Fruit fly (Drosophila melanogaster) whole organism, embryonic: ENCODE data around the gene corto.

Experiments
- B-H1 ChIP-seq: fragments of 200-800 bp; sonication (Bioruptor generic); IDR thresholded peaks from 3 replicates; pipeline ENCODE4 v1.3.6; 2022; ENCODE audit warnings: missing biosample characterization, missing genetic modification characterization
- CG10431 ChIP-seq: fragments of 200-800 bp; sonication (Bioruptor generic); optimal IDR thresholded peaks from 3 replicates; lab custom pipeline; 2018; ENCODE audit warnings: missing biosample characterization, mild to moderate bottlenecking, missing genetic modification characterization
- CG10565 ChIP-seq: fragments of 200-800 bp; sonication (Bioruptor generic); optimal IDR thresholded peaks from 3 replicates; lab custom pipeline; 2016; ENCODE audit warnings: missing biosample characterization, mild to moderate bottlenecking, missing genetic modification characterization
- CG12659 ChIP-seq: fragments of 200-800 bp; sonication (Bioruptor generic); optimal IDR thresholded peaks from 3 replicates; lab custom pipeline; 2017; ENCODE audit warnings: mild to moderate bottlenecking, missing biosample characterization, missing genetic modification reagents, missing genetic modification characterization
- CG15269 ChIP-seq: fragments of 200-800 bp; sonication (Bioruptor generic); optimal IDR thresholded peaks from 2 replicates; lab custom pipeline; 2018; ENCODE audit warnings: missing biosample characterization, mild to moderate bottlenecking, missing genetic modification characterization, moderate library complexity
- CG17186 ChIP-seq: fragments of 200-800 bp; sonication (Bioruptor generic); optimal IDR thresholded peaks from 3 replicates; lab custom pipeline; 2017; ENCODE audit warnings: missing biosample characterization, missing genetic modification reagents, missing genetic modification characterization
- CG17829 ChIP-seq: fragments of 200-800 bp; optimal IDR thresholded peaks from 2 replicates; lab custom pipeline; 2019; ENCODE audit warnings: missing biosample characterization, mild to moderate bottlenecking, missing genetic modification characterization, moderate library complexity
- CG1792 ChIP-seq: fragments of 200-800 bp; sonication (Bioruptor generic); optimal IDR thresholded peaks from 2 replicates; lab custom pipeline; 2016; ENCODE audit warnings: missing biosample characterization, missing genetic modification characterization
- CG2116 ChIP-seq: fragments of 200-800 bp; sonication (Bioruptor generic); optimal IDR thresholded peaks from 3 replicates; lab custom pipeline; 2018; ENCODE audit warnings: missing biosample characterization, mild to moderate bottlenecking, missing genetic modification characterization
- CG2199 ChIP-seq: fragments of 200-800 bp; sonication (Bioruptor generic); IDR thresholded peaks from 3 replicates; pipeline ENCODE4 v1.3.6; 2022; ENCODE audit warnings: missing biosample characterization, missing genetic modification characterization
- CG31365 ChIP-seq: fragments of 200-800 bp; sonication (Bioruptor generic); optimal IDR thresholded peaks from 2 replicates; lab custom pipeline; 2018; ENCODE audit warnings: missing biosample characterization, mild to moderate bottlenecking, missing genetic modification characterization
- CG31441 ChIP-seq: fragments of 200-800 bp; sonication (Bioruptor generic); IDR thresholded peaks from 2 replicates; pipeline ENCODE4 v1.3.6; 2022; ENCODE audit warnings: missing biosample characterization, missing genetic modification characterization
- CG4360 ChIP-seq: fragments of 200-800 bp; sonication (Bioruptor generic); IDR thresholded peaks from 2 replicates; pipeline ENCODE4 v1.3.6; 2022; ENCODE audit warnings: missing biosample characterization, missing genetic modification characterization
- CG43689 ChIP-seq: fragments of 200-800 bp; sonication (Bioruptor generic); IDR thresholded peaks from 2 replicates; pipeline ENCODE4 v1.3.6; 2022; ENCODE audit warnings: missing biosample characterization, missing genetic modification characterization
- CG4404 ChIP-seq: fragments of 200-800 bp; sonication (Bioruptor generic); IDR thresholded peaks from 2 replicates; pipeline ENCODE4 v1.3.6; 2022; ENCODE audit warnings: missing biosample characterization, missing genetic modification characterization
- CG4617 ChIP-seq: fragments of 200-800 bp; sonication (Bioruptor generic); optimal IDR thresholded peaks from 3 replicates; lab custom pipeline; 2016; ENCODE audit warnings: missing biosample characterization, missing genetic modification characterization, borderline replicate concordance
- CG6765 ChIP-seq: fragments of 200-800 bp; sonication (Bioruptor generic); optimal IDR thresholded peaks from 3 replicates; lab custom pipeline; 2017; ENCODE audit warnings: missing biosample characterization, mild to moderate bottlenecking, missing genetic modification characterization
- CG8388 ChIP-seq: fragments of 200-800 bp; sonication (Bioruptor generic); optimal IDR thresholded peaks from 2 replicates; lab custom pipeline; 2019; ENCODE audit warnings: missing biosample characterization, mild to moderate bottlenecking, missing genetic modification characterization, moderate library complexity
- CTCF ChIP-seq: fragments of 200-800 bp; sonication (Bioruptor generic); optimal IDR thresholded peaks from 2 replicates; lab custom pipeline; 2017; ENCODE audit warnings: missing biosample characterization, mild to moderate bottlenecking, missing genetic modification characterization, moderate library complexity
- CkIIα-i1 ChIP-seq: fragments of 200-800 bp; sonication (Bioruptor generic); IDR thresholded peaks from 2 replicates; pipeline ENCODE4 v1.3.6; 2022; ENCODE audit warnings: missing biosample characterization, missing genetic modification characterization
- Dip2 ChIP-seq: fragments of 200-800 bp; sonication (Bioruptor generic); IDR thresholded peaks from 2 replicates; pipeline ENCODE4 v1.3.6; 2022; ENCODE audit warnings: missing biosample characterization, missing genetic modification characterization
- Fer1 ChIP-seq: fragments of 200-800 bp; sonication (Bioruptor generic); optimal IDR thresholded peaks from 2 replicates; lab custom pipeline; 2017; ENCODE audit warnings: missing biosample characterization, mild to moderate bottlenecking, missing genetic modification characterization
- Fer3 ChIP-seq: fragments of 200-800 bp; sonication (Bioruptor generic); optimal IDR thresholded peaks from 2 replicates; lab custom pipeline; 2018; ENCODE audit warnings: missing biosample characterization, mild to moderate bottlenecking, missing genetic modification characterization, moderate library complexity
- HLHmδ ChIP-seq: fragments of 200-800 bp; sonication (Bioruptor generic); optimal IDR thresholded peaks from 2 replicates; lab custom pipeline; 2018; ENCODE audit warnings: missing biosample characterization, mild to moderate bottlenecking, missing genetic modification characterization, moderate library complexity
- Hr51 ChIP-seq, 2 experiments: fragments of 200-800 bp; sonication (Bioruptor generic); optimal IDR thresholded peaks; 2 replicates in 1 of 2; 3 replicates in 1 of 2; lab custom pipeline; 2016 to 2018; ENCODE audit warnings: missing biosample characterization in 2 of 2, missing genetic modification characterization in 2 of 2, mild to moderate bottlenecking in 1 of 2, moderate library complexity in 1 of 2
- Hsf ChIP-seq: fragments of 200-800 bp; sonication (Bioruptor generic); optimal IDR thresholded peaks from 3 replicates; lab custom pipeline; 2016; ENCODE audit warnings: missing biosample characterization, missing genetic modification characterization
- Oli ChIP-seq: fragments of 200-800 bp; sonication (Bioruptor generic); optimal IDR thresholded peaks from 2 replicates; lab custom pipeline; 2018; ENCODE audit warnings: missing biosample characterization, mild to moderate bottlenecking, missing genetic modification characterization, moderate library complexity
- Pdp1 ChIP-seq, 2 experiments: fragments of 200-800 bp; sonication (Bioruptor generic); optimal IDR thresholded peaks; 3 replicates each; lab custom pipeline; 2016; ENCODE audit warnings: missing biosample characterization in 2 of 2, missing genetic modification characterization in 2 of 2, mild to moderate bottlenecking in 1 of 2, moderate library complexity in 1 of 2
- Xbp1 ChIP-seq: fragments of 200-800 bp; sonication (Bioruptor generic); optimal IDR thresholded peaks from 3 replicates; lab custom pipeline; 2016; ENCODE audit warnings: missing biosample characterization, mild to moderate bottlenecking, missing genetic modification characterization
- ac ChIP-seq: fragments of 200-800 bp; sonication (Bioruptor generic); optimal IDR thresholded peaks from 3 replicates; lab custom pipeline; 2017; ENCODE audit warnings: missing biosample characterization, mild to moderate bottlenecking, missing genetic modification characterization
- ato ChIP-seq: fragments of 200-800 bp; sonication (Bioruptor generic); IDR thresholded peaks from 2 replicates; pipeline ENCODE4 v1.3.6; 2022; ENCODE audit warnings: missing biosample characterization, missing genetic modification characterization; ENCODE audit not compliant: partially characterized antibody
- cas ChIP-seq: fragments of 200-800 bp; sonication (Bioruptor generic); IDR thresholded peaks from 2 replicates; pipeline ENCODE4 v1.3.6; 2022; ENCODE audit warnings: missing biosample characterization, missing genetic modification characterization
- chm ChIP-seq: fragments of 200-800 bp; sonication (Bioruptor generic); IDR thresholded peaks from 2 replicates; pipeline ENCODE4 v1.3.6; 2022; ENCODE audit warnings: missing biosample characterization, missing genetic modification characterization
- corto ChIP-seq: fragments of 200-800 bp; sonication (Bioruptor generic); optimal IDR thresholded peaks from 2 replicates; lab custom pipeline; 2016; ENCODE audit warnings: missing biosample characterization, mild to moderate bottlenecking, missing genetic modification characterization, moderate library complexity
- emc ChIP-seq: fragments of 200-800 bp; sonication (Bioruptor generic); optimal IDR thresholded peaks from 2 replicates; lab custom pipeline; 2016; ENCODE audit warnings: missing biosample characterization, missing genetic modification characterization
- eve ChIP-seq, 2 experiments: fragments of >200 bp; optimal IDR thresholded peaks; 2 replicates each; lab custom pipeline; 2017; ENCODE audit warnings: missing biosample characterization in 2 of 2, missing genetic modification characterization in 2 of 2
- gce ChIP-seq: fragments of 200-800 bp; sonication (Bioruptor generic); IDR thresholded peaks from 3 replicates; pipeline ENCODE4 v1.3.6; 2022; ENCODE audit warnings: missing biosample characterization, missing genetic modification characterization
- gfzf ChIP-seq: fragments of 200-800 bp; sonication (Bioruptor generic); optimal IDR thresholded peaks from 2 replicates; lab custom pipeline; 2016; ENCODE audit warnings: missing biosample characterization, mild to moderate bottlenecking, missing genetic modification characterization, moderate library complexity
- gsb ChIP-seq: fragments of 200-800 bp; sonication (Bioruptor generic); IDR thresholded peaks from 2 replicates; pipeline ENCODE4 v1.3.6; 2022; ENCODE audit warnings: missing biosample characterization, missing genetic modification characterization
- hbn ChIP-seq: fragments of 200-800 bp; sonication (Bioruptor generic); IDR thresholded peaks from 2 replicates; pipeline ENCODE4 v1.3.6; 2022; ENCODE audit warnings: missing biosample characterization, missing genetic modification characterization; ENCODE audit not compliant: partially characterized antibody
- jumu ChIP-seq: fragments of 200-800 bp; sonication (Bioruptor generic); optimal IDR thresholded peaks from 3 replicates; lab custom pipeline; 2016; ENCODE audit warnings: missing biosample characterization, missing genetic modification characterization
- luna ChIP-seq: fragments of 200-800 bp; sonication (Bioruptor generic); optimal IDR thresholded peaks from 2 replicates; lab custom pipeline; 2016; ENCODE audit warnings: missing biosample characterization, missing genetic modification characterization
- oc ChIP-seq: fragments of 200-800 bp; sonication (Bioruptor generic); optimal IDR thresholded peaks from 2 replicates; lab custom pipeline; 2018; ENCODE audit warnings: missing biosample characterization, mild to moderate bottlenecking, missing genetic modification characterization, moderate library complexity
- pan ChIP-seq, 4 experiments: fragments of >200 bp in 3 of 4; fragments of 200-800 bp in 1 of 4; sonication (Bioruptor generic) in 1 of 4; optimal IDR thresholded peaks in 3 of 4; IDR thresholded peaks in 1 of 4; 2 replicates each; pipeline versions ENCODE4 v1.3.6 to Lab custom; 2017 to 2022; ENCODE audit warnings: missing biosample characterization in 2 of 4, missing genetic modification characterization in 2 of 4, mixed read lengths in 1 of 4
- phol ChIP-seq: fragments of 200-800 bp; sonication (Bioruptor generic); optimal IDR thresholded peaks from 3 replicates; lab custom pipeline; 2018; ENCODE audit warnings: missing biosample characterization, mild to moderate bottlenecking, missing genetic modification characterization, moderate library complexity
- slbo ChIP-seq: fragments of 200-800 bp; sonication (Bioruptor generic); IDR thresholded peaks from 2 replicates; pipeline ENCODE4 v1.3.6; 2022; ENCODE audit warnings: missing biosample characterization, missing genetic modification characterization
- sob ChIP-seq: fragments of 200-800 bp; sonication (Bioruptor generic); IDR thresholded peaks from 2 replicates; pipeline ENCODE4 v1.3.6; 2022; ENCODE audit warnings: missing biosample characterization, missing genetic modification characterization
- tin ChIP-seq: fragments of 200-800 bp; sonication (Bioruptor generic); optimal IDR thresholded peaks from 3 replicates; lab custom pipeline; 2016; ENCODE audit warnings: missing biosample characterization, missing genetic modification characterization
- wek ChIP-seq: fragments of 200-800 bp; sonication (Bioruptor generic); optimal IDR thresholded peaks from 3 replicates; lab custom pipeline; 2018; ENCODE audit warnings: missing biosample characterization, mild to moderate bottlenecking, missing genetic modification characterization, moderate library complexity

The corto gene

dm6 chr3R:5042057-5042937, 44.6 kb downstream of the corto start (continued):
- TF ChIP-seq ac (GFP tag; lab: Kevin White, UChicago) (no peak), CG4617 (GFP tag; lab: Kevin White, UChicago) (no peak), Oli (tag; lab: Kevin White, UChicago) (peak; percentile 37), wek (no peak), CG10565 (GFP tag; lab: Kevin White, UChicago) (no peak), Hsf (peak; percentile 16), HLHmδ (GFP tag; lab: Kevin White, UChicago) (no peak), chm (GFP tag; lab: Robert Waterston, UW) (0 out of 2 replicates have a peak, but pooled peaks have one; percentile 41), Fer3 (no peak), ato (no peak), CTCF (GFP tag; lab: Kevin White, UChicago) (no peak), eve (GFP tag; optimal IDR thresholded peaks at IDR 0.05; lab: Kevin White, UChicago) (peak in 1 of 2 experiments; percentile 69), Fer1 (no peak), hbn (GFP tag; lab: Robert Waterston, UW) (no peak), B-H1 (GFP tag; lab: Robert Waterston, UW) (no peak), CG2199 (GFP tag; lab: Robert Waterston, UW) (no peak), CG31365 (tag; lab: Kevin White, UChicago) (no peak), CG12659 (GFP tag; lab: Kevin White, UChicago) (peak; percentile 0), Xbp1 (no peak), CG6765 (GFP tag; lab: Kevin White, UChicago) (no peak), Hr51 (GFP tag; optimal IDR thresholded peaks at IDR 0.05; lab: Kevin White, UChicago) (peak in 1 of 2 experiments; percentile 4), luna (GFP tag; lab: Kevin White, UChicago) (no peak), gsb (GFP tag; lab: Robert Waterston, UW) (no peak), gfzf (GFP tag; lab: Kevin White, UChicago) (no peak), jumu (GFP tag; lab: Kevin White, UChicago) (no peak), gce (no peak), CG2116 (GFP tag; lab: Kevin White, UChicago) (no peak), CkIIα-i1 (GFP tag; lab: Robert Waterston, UW) (no peak), emc (GFP tag; lab: Kevin White, UChicago) (no peak), CG17829 (no peak), phol (tag; lab: Kevin White, UChicago) (peak; percentile 0), CG43689 (GFP tag; lab: Robert Waterston, UW) (no peak), slbo (GFP tag; lab: Robert Waterston, UW) (no peak), tin (no peak), Pdp1 (GFP tag; optimal IDR thresholded peaks at IDR 0.05; lab: Kevin White, UChicago) (no peak), CG15269 (tag; lab: Kevin White, UChicago) (no peak), sob (GFP tag; lab: Robert Waterston, UW) (no peak), CG4360 (GFP tag; lab: Robert Waterston, UW) (no peak), CG10431 (peak; percentile 95), CG1792 (no peak), CG17186 (GFP tag; lab: Kevin White, UChicago) (no peak), oc (tag; lab: Kevin White, UChicago) (peak; percentile 0), CG4404 (GFP tag; lab: Robert Waterston, UW) (no peak), CG31441 (no peak), cas (GFP tag; lab: Robert Waterston, UW) (no peak), corto (GFP tag; lab: Kevin White, UChicago) (no peak), pan (optimal IDR thresholded peaks at IDR 0.05; lab: Kevin White, UChicago) (no peak), pan (GFP tag; optimal IDR thresholded peaks at IDR 0.05 in 1 of 2, IDR thresholded peaks at IDR 0.05 in 1 of 2) (no peak), CG8388 (GFP tag; lab: Kevin White, UChicago) (no peak), Dip2 (GFP tag; lab: Robert Waterston, UW) (no peak)
